Worm (Caenorhabditis elegans) whole organism, L2 larva: ENCODE measurements around the gene ckb-2.

Source experiments
- C34F6.9 ChIP-seq: fragments of 150-350 bp; optimal IDR thresholded peaks from 2 replicates; lab custom pipeline; 2014; ENCODE audit warnings: missing biosample characterization, missing genetic modification characterization
- F13H6.1 ChIP-seq: sonication (generic microtip); optimal IDR thresholded peaks from 2 replicates; lab custom pipeline; 2016; ENCODE audit warnings: missing genetic modification characterization, missing compliant biosample characterization
- R02D3.7 ChIP-seq: fragments of 150-350 bp; optimal IDR thresholded peaks from 2 replicates; lab custom pipeline; 2014; ENCODE audit warnings: missing biosample characterization, missing genetic modification characterization
- Y55F3AM.14 ChIP-seq: fragments of 200-800 bp; sonication (Bioruptor generic); optimal IDR thresholded peaks from 2 replicates; lab custom pipeline; 2018; ENCODE audit warnings: mild to moderate bottlenecking, missing genetic modification characterization, missing compliant biosample characterization
- ZK546.5 ChIP-seq: sonication (generic microtip); optimal IDR thresholded peaks from 2 replicates; lab custom pipeline; 2017; ENCODE audit warnings: missing biosample characterization, missing genetic modification characterization
- blmp-1 ChIP-seq: sonication (generic microtip); optimal IDR thresholded peaks from 2 replicates; lab custom pipeline; 2017; ENCODE audit warnings: missing genetic modification characterization, mild to moderate bottlenecking, missing compliant biosample characterization, antibody characterized with exemption, moderate library complexity; ENCODE audit not compliant: insufficient read depth
- ceh-82 ChIP-seq: fragments of 150-350 bp; optimal IDR thresholded peaks from 2 replicates; lab custom pipeline; 2014; ENCODE audit warnings: missing biosample characterization, missing genetic modification characterization
- crh-2 ChIP-seq: sonication (generic microtip); optimal IDR thresholded peaks from 2 replicates; lab custom pipeline; 2017; ENCODE audit warnings: missing biosample characterization, missing genetic modification characterization
- dmd-4 ChIP-seq: sonication (generic microtip); optimal IDR thresholded peaks from 2 replicates; lab custom pipeline; 2017; ENCODE audit warnings: missing biosample characterization, missing genetic modification characterization
- egl-27 ChIP-seq: sonication (generic microtip); optimal IDR thresholded peaks from 3 replicates; lab custom pipeline; 2017; ENCODE audit warnings: missing biosample characterization, missing genetic modification reagents, missing genetic modification characterization
- elt-1 ChIP-seq: fragments of 150-350 bp; optimal IDR thresholded peaks from 2 replicates; lab custom pipeline; 2014; ENCODE audit warnings: missing biosample characterization, missing genetic modification characterization
- fos-1 ChIP-seq: fragments of 150-350 bp; optimal IDR thresholded peaks from 2 replicates; lab custom pipeline; 2014; ENCODE audit warnings: missing biosample characterization, missing genetic modification characterization
- gmeb-1 ChIP-seq: fragments of 150-350 bp; optimal IDR thresholded peaks from 2 replicates; lab custom pipeline; 2014; ENCODE audit warnings: missing biosample characterization, missing genetic modification characterization
- lin-11 ChIP-seq: fragments of 150-350 bp; sonication (generic microtip); optimal IDR thresholded peaks from 2 replicates; lab custom pipeline; 2014; ENCODE audit warnings: missing biosample characterization, missing genetic modification characterization, inconsistent platforms, mixed read lengths
- lin-13 ChIP-seq: fragments of 150-350 bp; optimal IDR thresholded peaks from 2 replicates; lab custom pipeline; 2014; ENCODE audit warnings: missing biosample characterization, missing genetic modification reagents, missing genetic modification characterization
- lin-39 ChIP-seq: fragments of 150-350 bp; optimal IDR thresholded peaks from 2 replicates; lab custom pipeline; 2014; ENCODE audit warnings: missing biosample characterization, missing genetic modification reagents, missing genetic modification characterization
- lsy-2 ChIP-seq, 2 experiments: fragments of 150-350 bp in 1 of 2; sonication (generic microtip) in 1 of 2; optimal IDR thresholded peaks; 2 replicates each; lab custom pipeline; 2014 to 2017; ENCODE audit warnings: missing biosample characterization in 2 of 2, missing genetic modification characterization in 2 of 2
- mab-5 ChIP-seq: fragments of 150-350 bp; optimal IDR thresholded peaks from 2 replicates; lab custom pipeline; 2014; ENCODE audit warnings: missing biosample characterization, missing genetic modification characterization
- nhr-10 ChIP-seq: sonication (generic microtip); optimal IDR thresholded peaks from 2 replicates; lab custom pipeline; 2017; ENCODE audit warnings: missing biosample characterization, missing genetic modification characterization
- nhr-129 ChIP-seq: fragments of 150-350 bp; optimal IDR thresholded peaks from 2 replicates; lab custom pipeline; 2014; ENCODE audit warnings: missing biosample characterization, missing genetic modification characterization
- nhr-21 ChIP-seq: fragments of 150-350 bp; optimal IDR thresholded peaks from 2 replicates; lab custom pipeline; 2014; ENCODE audit warnings: missing biosample characterization, missing genetic modification characterization
- nhr-25 ChIP-seq: fragments of 150-350 bp; sonication (generic microtip); optimal IDR thresholded peaks from 3 replicates; lab custom pipeline; 2014; ENCODE audit warnings: missing biosample characterization, missing genetic modification characterization
- nhr-6 ChIP-seq: fragments of 150-350 bp; optimal IDR thresholded peaks from 2 replicates; lab custom pipeline; 2014; ENCODE audit warnings: missing biosample characterization, missing genetic modification characterization
- peb-1 ChIP-seq: fragments of 150-350 bp; optimal IDR thresholded peaks from 2 replicates; lab custom pipeline; 2014; ENCODE audit warnings: missing biosample characterization, missing genetic modification characterization
- sem-4 ChIP-seq: fragments of 150-350 bp; optimal IDR thresholded peaks from 2 replicates; lab custom pipeline; 2014; ENCODE audit warnings: missing biosample characterization, missing genetic modification reagents, missing genetic modification characterization
- skn-1 ChIP-seq: sonication (generic microtip); optimal IDR thresholded peaks from 2 replicates; lab custom pipeline; 2017; ENCODE audit warnings: missing biosample characterization, missing genetic modification characterization
- sma-3 ChIP-seq: sonication (generic microtip); optimal IDR thresholded peaks from 2 replicates; lab custom pipeline; 2016; ENCODE audit warnings: missing genetic modification reagents, missing genetic modification characterization, missing compliant biosample characterization
- sma-9 ChIP-seq, 2 experiments: fragments of 150-350 bp in 1 of 2; sonication (generic microtip) in 1 of 2; optimal IDR thresholded peaks; 2 replicates each; lab custom pipeline; 2014 to 2016; ENCODE audit warnings: missing genetic modification characterization in 2 of 2, mild to moderate bottlenecking in 1 of 2, missing biosample characterization in 1 of 2, missing compliant biosample characterization in 1 of 2, missing genetic modification reagents in 1 of 2, moderate library complexity in 1 of 2
- snpc-4 ChIP-seq: fragments of 150-350 bp; optimal IDR thresholded peaks from 2 replicates; lab custom pipeline; 2014; ENCODE audit warnings: missing biosample characterization, missing genetic modification characterization
- unc-55 ChIP-seq: fragments of 150-350 bp; sonication (generic microtip); optimal IDR thresholded peaks from 3 replicates; lab custom pipeline; 2014; ENCODE audit warnings: missing biosample characterization, missing genetic modification reagents, missing genetic modification characterization
- ztf-1 ChIP-seq: fragments of 200-800 bp; sonication (Bioruptor generic); conservative IDR thresholded peaks from 2 replicates; pipeline ENCODE4 v1.3.6; 2022; ENCODE audit warnings: missing genetic modification characterization, missing compliant biosample characterization
- ztf-11 ChIP-seq: sonication (generic microtip); optimal IDR thresholded peaks from 2 replicates; lab custom pipeline; 2017; ENCODE audit warnings: missing biosample characterization, missing genetic modification characterization

ckb-2 gene

DNA sequence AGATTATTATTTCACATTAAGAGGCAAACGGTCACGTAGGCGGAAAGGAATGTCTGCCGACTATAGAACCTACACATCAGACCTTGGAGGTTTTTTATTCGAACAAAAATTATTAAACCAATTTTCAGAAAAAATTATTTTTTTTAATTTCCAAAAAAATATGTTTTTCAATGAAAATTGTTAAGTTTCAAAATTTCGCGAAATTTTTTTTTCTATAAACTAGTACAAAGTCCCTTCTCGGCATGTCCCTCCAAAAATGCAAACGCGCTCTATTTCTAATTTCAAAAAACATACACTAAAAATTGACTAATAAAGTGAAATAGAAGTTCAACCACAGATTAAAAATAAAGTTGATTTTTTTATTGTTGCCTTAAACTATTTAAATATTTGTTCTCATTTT, 2.8 kb upstream of the ckb-2 start, which contains the start of gene ckb-1:
Gene ckb-1, plus strand, starts transcription at position 301 of the 400 bp plus-strand sequence.
- TF ChIP-seq mab-5 (tag; lab: Kevin White, UChicago) (no peak), skn-1 (tag; lab: Kevin White, UChicago) (no peak), fos-1 (tag; lab: Kevin White, UChicago) (peak; percentile 29), lsy-2 (tag; optimal IDR thresholded peaks at IDR 0.05; lab: Kevin White, UChicago) (peak in 1 of 2 experiments; percentile 10), sem-4 (tag; lab: Kevin White, UChicago) (no peak), unc-55 (GFP tag; lab: Kevin White, UChicago) (peak; percentile 42), C34F6.9 (tag; lab: Kevin White, UChicago) (peak; percentile 24), Y55F3AM.14 (GFP tag; lab: Kevin White, UChicago) (no peak), snpc-4 (tag; lab: Kevin White, UChicago) (no peak)

DNA sequence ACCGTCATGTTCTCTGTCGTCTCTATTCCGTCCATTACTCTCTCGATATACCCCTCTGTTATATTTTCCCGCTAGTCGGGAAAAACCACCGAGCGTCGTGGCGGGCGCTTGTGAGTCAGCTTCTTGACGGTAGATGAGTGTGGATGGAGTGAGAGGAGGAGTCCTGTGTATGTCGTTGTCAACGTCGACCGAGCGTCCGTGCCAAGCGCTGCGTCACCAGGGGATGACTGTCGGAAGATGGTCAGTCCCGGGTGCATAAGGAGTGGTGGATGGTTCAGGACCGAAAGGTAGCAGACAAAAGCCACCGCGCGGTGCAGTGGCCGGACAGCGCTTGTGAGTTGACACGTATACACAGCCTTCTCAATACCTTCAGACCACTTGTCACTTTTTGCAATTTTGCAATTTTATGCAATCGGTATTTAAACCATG, 1.6 kb downstream of the ckb-2 start:
- TF ChIP-seq fos-1 (tag; lab: Kevin White, UChicago) (peak; percentile 64), C34F6.9 (tag; lab: Kevin White, UChicago) (peak; percentile 15), nhr-21 (tag; lab: Kevin White, UChicago) (peak; percentile 39), nhr-129 (peak; percentile 63), crh-2 (tag; lab: Kevin White, UChicago) (peak; percentile 43), unc-55 (GFP tag; lab: Kevin White, UChicago) (peak; percentile 14), sma-3 (GFP tag; lab: Kevin White, UChicago) (peak; percentile 45), F13H6.1 (tag; lab: Kevin White, UChicago) (peak; percentile 30)

DNA sequence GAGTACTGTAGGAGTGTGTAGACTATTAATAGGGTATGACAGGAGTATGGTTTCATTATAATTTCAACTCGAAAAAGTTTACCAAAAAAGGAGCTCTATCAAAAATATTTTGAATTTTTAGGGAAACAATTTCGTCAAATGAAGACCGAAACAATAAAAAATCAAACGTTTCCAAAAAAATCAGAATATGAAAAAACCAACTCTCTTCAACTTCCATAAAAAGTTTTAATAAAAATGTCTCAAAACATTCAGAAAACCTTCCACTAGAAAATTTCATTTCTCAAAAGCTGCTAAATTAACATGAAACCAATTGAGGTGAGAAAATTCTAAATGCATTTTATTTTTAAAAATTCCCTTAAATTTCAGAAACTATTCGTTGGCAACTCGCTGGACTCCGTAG, 2.8 kb downstream of the ckb-2 start, which contains the start of gene ckb-3:
Gene ckb-3, plus strand, starts transcription at position 301 of the 400 bp plus-strand sequence.
- no peak for TF ChIP-seq lin-39 (tag; lab: Kevin White, UChicago)
- TF ChIP-seq ZK546.5 (tag; lab: Kevin White, UChicago) = no peak
- TF ChIP-seq nhr-21 (tag; lab: Kevin White, UChicago) = no peak
- no peak for TF ChIP-seq gmeb-1 (tag; lab: Kevin White, UChicago)
- no peak for TF ChIP-seq lsy-2 (tag; optimal IDR thresholded peaks at IDR 0.05; lab: Kevin White, UChicago)
- no peak for TF ChIP-seq nhr-129
- no peak for TF ChIP-seq unc-55 (GFP tag; lab: Kevin White, UChicago)
- TF ChIP-seq nhr-10 = no peak
- no peak for TF ChIP-seq egl-27
- no peak for TF ChIP-seq crh-2 (tag; lab: Kevin White, UChicago)
- TF ChIP-seq dmd-4 = no peak
- TF ChIP-seq ztf-11 (tag; lab: Kevin White, UChicago) = no peak
- TF ChIP-seq sma-9 (GFP tag; optimal IDR thresholded peaks at IDR 0.05; lab: Kevin White, UChicago) = no peak
- no peak for TF ChIP-seq sma-9 (tag; optimal IDR thresholded peaks at IDR 0.05; lab: Kevin White, UChicago)
- TF ChIP-seq blmp-1 (tag; lab: Kevin White, UChicago) = no peak
- TF ChIP-seq R02D3.7 (tag; lab: Kevin White, UChicago) = no peak
- no peak for TF ChIP-seq elt-1

DNA sequence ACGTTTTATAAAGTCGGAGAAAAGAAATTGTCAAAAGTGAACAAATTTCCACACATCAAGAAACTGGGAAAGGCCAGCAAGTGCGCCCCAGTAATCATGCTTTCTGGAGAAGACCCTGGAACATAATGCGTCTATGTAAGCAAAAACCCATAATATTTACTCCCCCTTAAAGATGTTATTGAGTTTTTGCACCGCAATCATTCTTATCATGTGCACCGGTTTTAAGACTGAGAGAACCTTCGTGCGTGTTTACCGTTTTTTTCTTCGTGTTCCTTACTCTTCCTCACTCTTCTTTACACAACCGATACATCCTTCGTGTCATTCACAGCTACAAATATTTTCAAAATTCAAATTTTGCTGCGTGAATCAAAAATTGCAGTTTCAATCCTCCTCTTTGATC, 5.1 kb downstream of the ckb-2 start:
- no peak for TF ChIP-seq Y55F3AM.14 (GFP tag; lab: Kevin White, UChicago)
- TF ChIP-seq elt-1 = no peak
- TF ChIP-seq ceh-82 (tag; lab: Kevin White, UChicago) = no peak
- no peak for TF ChIP-seq ztf-1
- TF ChIP-seq F13H6.1 (tag; lab: Kevin White, UChicago) = no peak
- TF ChIP-seq fos-1 (tag; lab: Kevin White, UChicago) = no peak
- TF ChIP-seq lin-13 = no peak
- TF ChIP-seq lin-11 = no peak
- no peak for TF ChIP-seq sma-9 (GFP tag; optimal IDR thresholded peaks at IDR 0.05; lab: Kevin White, UChicago)
- no peak for TF ChIP-seq sma-9 (tag; optimal IDR thresholded peaks at IDR 0.05; lab: Kevin White, UChicago)
- TF ChIP-seq nhr-25 (tag; lab: Kevin White, UChicago) = no peak
- no peak for TF ChIP-seq lsy-2 (tag; optimal IDR thresholded peaks at IDR 0.05; lab: Kevin White, UChicago)
- no peak for TF ChIP-seq unc-55 (GFP tag; lab: Kevin White, UChicago)
- no peak for TF ChIP-seq nhr-6 (tag; lab: Kevin White, UChicago)
- TF ChIP-seq blmp-1 (tag; lab: Kevin White, UChicago) = no peak
- TF ChIP-seq gmeb-1 (tag; lab: Kevin White, UChicago) = no peak
- TF ChIP-seq ZK546.5 (tag; lab: Kevin White, UChicago) = no peak
- TF ChIP-seq R02D3.7 (tag; lab: Kevin White, UChicago) = no peak
- TF ChIP-seq peb-1 (tag; lab: Kevin White, UChicago) = no peak
- no peak for TF ChIP-seq lin-39 (tag; lab: Kevin White, UChicago)
- TF ChIP-seq, all 48 proteins: peak for 0
